Fruit fly (Drosophila melanogaster): ENCODE data around the gene Sec61gamma.

Sec61gamma gene

dm6 chrX:19613473-19613872 lies 29.7 kb upstream of the Sec61gamma start (continued):
- TF ChIP-seq Tbp (GFP tag; optimal IDR thresholded peaks at IDR 0.05) (no peak), CG42726 (GFP tag; IDR thresholded peaks at IDR 0.05; ENCODE audit: partially characterized antibody) (no peak), ken (GFP tag; IDR thresholded peaks at IDR 0.05) (no peak), CG17385 (GFP tag; optimal IDR thresholded peaks at IDR 0.05) (peak; percentile 73), Rx (GFP tag; IDR thresholded peaks at IDR 0.05) (no peak), Mad (GFP tag; optimal IDR thresholded peaks at IDR 0.05) (no peak), slou (GFP tag; optimal IDR thresholded peaks at IDR 0.05) (no peak), pzg (GFP tag; optimal IDR thresholded peaks at IDR 0.05) (peak; percentile 57), abd-A (tag; optimal IDR thresholded peaks at IDR 0.05) (no peak), bigmax (GFP tag; optimal IDR thresholded peaks at IDR 0.05) (peak; percentile 45), Atf6 (GFP tag; IDR thresholded peaks at IDR 0.05) (peak; percentile 38; the same call in 1 of the 2 replicates), ab (GFP tag; optimal IDR thresholded peaks at IDR 0.05) (no peak), gem (tag; optimal IDR thresholded peaks at IDR 0.05) (no peak), HLH4C (GFP tag; IDR thresholded peaks at IDR 0.05; ENCODE audit: partially characterized antibody) (0 out of 3 replicates have a peak, but pooled peaks have one; percentile 43), CG12104 (GFP tag; optimal IDR thresholded peaks at IDR 0.05) (peak; percentile 15), CG4360 (GFP tag; IDR thresholded peaks at IDR 0.05) (no peak), rib (GFP tag; IDR thresholded peaks at IDR 0.05) (no peak), YL-1 (GFP tag; optimal IDR thresholded peaks at IDR 0.05) (peak; percentile 75), seq (GFP tag; IDR thresholded peaks at IDR 0.05) (no peak), wek (GFP tag; optimal IDR thresholded peaks at IDR 0.05) (peak; percentile 79), ci (GFP tag; IDR thresholded peaks at IDR 0.05) (peak; percentile 89), Bdp1 (GFP tag; optimal IDR thresholded peaks at IDR 0.05) (no peak), CG6654 (GFP tag; optimal IDR thresholded peaks at IDR 0.05) (no peak), stwl (tag; optimal IDR thresholded peaks at IDR 0.05) (peak; percentile 76), Side (GFP tag; optimal IDR thresholded peaks at IDR 0.05) (peak; percentile 51), CG4730 (GFP tag; IDR thresholded peaks at IDR 0.05) (no peak), CG6765 (GFP tag; optimal IDR thresholded peaks at IDR 0.05) (peak; percentile 83), kay (GFP tag; optimal IDR thresholded peaks at IDR 0.05) (no peak), CG18262 (tag; optimal IDR thresholded peaks at IDR 0.05) (peak; percentile 34), HmgD (GFP tag; optimal IDR thresholded peaks at IDR 0.05) (no peak), ash1 (GFP tag; optimal IDR thresholded peaks at IDR 0.05) (peak; percentile 30), crol (GFP tag; IDR thresholded peaks at IDR 0.05) (no peak), CG7372 (GFP tag; IDR thresholded peaks at IDR 0.05) (no peak), Eip74EF (GFP tag; optimal IDR thresholded peaks at IDR 0.05) (peak in 1 of 2 experiments; percentile 32), Nf-YA (GFP tag; IDR thresholded peaks at IDR 0.05) (no peak), salm (tag; optimal IDR thresholded peaks at IDR 0.05) (peak; percentile 17), CG1024 (GFP tag; IDR thresholded peaks at IDR 0.05) (peak; percentile 44; the same call in 1 of the 2 replicates), B-H2 (GFP tag; optimal IDR thresholded peaks at IDR 0.05) (peak; percentile 76), Dll (GFP tag; IDR thresholded peaks at IDR 0.05; ENCODE audit: partially characterized antibody) (peak; percentile 53; the same call in 1 of the 4 replicates), CG10366 (GFP tag; IDR thresholded peaks at IDR 0.05) (no peak), jumu (GFP tag; optimal IDR thresholded peaks at IDR 0.05) (no peak), fu2 (GFP tag; optimal IDR thresholded peaks at IDR 0.05) (no peak), klu (GFP tag; IDR thresholded peaks at IDR 0.05) (no peak), CG13287 (GFP tag; IDR thresholded peaks at IDR 0.05; ENCODE audit: partially characterized antibody) (peak; percentile 75), CG4854 (GFP tag; optimal IDR thresholded peaks at IDR 0.05) (no peak), Dp (GFP tag; optimal IDR thresholded peaks at IDR 0.05) (peak; percentile 75), tll (GFP tag; optimal IDR thresholded peaks at IDR 0.05) (no peak), CG12942 (GFP tag; optimal IDR thresholded peaks at IDR 0.05) (no peak), CG31441 (GFP tag; IDR thresholded peaks at IDR 0.05) (no peak; the same call in 1 of the 2 replicates), gro (GFP tag; optimal IDR thresholded peaks at IDR 0.05) (peak; percentile 33), CG34376 (GFP tag; optimal IDR thresholded peaks at IDR 0.05) (peak; percentile 90)

Data from whole organism, embryonic.